Worm (Caenorhabditis elegans): ENCODE results near the gene adh-1.

ce11 chrV:11839220-11839619, 48.8 kb upstream of the adh-1 start, which contains the start of gene idpb-5:
- no peak for TF ChIP-seq mep-1 (tag; optimal IDR thresholded peaks at IDR 0.05)
- no peak for TF ChIP-seq unc-62 (GFP tag; optimal IDR thresholded peaks at IDR 0.05)
- TF ChIP-seq snpc-4 (tag; optimal IDR thresholded peaks at IDR 0.05) = no peak
- no peak for TF ChIP-seq blmp-1 (tag; optimal IDR thresholded peaks at IDR 0.05)
- no peak for TF ChIP-seq nhr-12 (tag; optimal IDR thresholded peaks at IDR 0.05)
- TF ChIP-seq unc-39 (tag; optimal IDR thresholded peaks at IDR 0.05) = no peak
- TF ChIP-seq pha-4 (tag; optimal IDR thresholded peaks at IDR 0.05) = no peak

All from whole organism, mixed stage, embryonic.